Worm (Caenorhabditis elegans) whole organism, L1 larva: ENCODE data around the gene sftb-2.

Experiments
- F16B12.6 ChIP-seq: fragments of 150-350 bp; optimal IDR thresholded peaks from 2 replicates; lab custom pipeline; 2014; ENCODE audit warnings: missing biosample characterization, missing genetic modification characterization
- ces-1 ChIP-seq: fragments of 150-350 bp; optimal IDR thresholded peaks from 2 replicates; lab custom pipeline; 2014; ENCODE audit warnings: missing biosample characterization, missing genetic modification reagents, missing genetic modification characterization
- dsc-1 ChIP-seq: sonication (generic microtip); optimal IDR thresholded peaks from 2 replicates; lab custom pipeline; 2016; ENCODE audit warnings: mild to moderate bottlenecking, missing genetic modification characterization, missing compliant biosample characterization
- elt-2 ChIP-seq: sonication (generic microtip); optimal IDR thresholded peaks from 2 replicates; lab custom pipeline; 2016; ENCODE audit warnings: missing genetic modification characterization, mild to moderate bottlenecking, inconsistent platforms, missing compliant biosample characterization, missing genetic modification reagents
- nhr-77 ChIP-seq: fragments of 150-350 bp; optimal IDR thresholded peaks from 2 replicates; lab custom pipeline; 2014; ENCODE audit warnings: missing biosample characterization, missing genetic modification characterization
- unc-62 ChIP-seq: fragments of 150-350 bp; optimal IDR thresholded peaks from 2 replicates; lab custom pipeline; 2014; ENCODE audit warnings: missing biosample characterization, missing genetic modification reagents, missing genetic modification characterization
- zag-1 ChIP-seq: fragments of 150-350 bp; optimal IDR thresholded peaks from 2 replicates; lab custom pipeline; 2014; ENCODE audit warnings: missing biosample characterization, missing genetic modification characterization

ce11 chrV:172110-172509 is 44.1 kb downstream of the sftb-2 start, which contains the start of gene cfap-36:
- TF ChIP-seq elt-2 (tag; lab: Kevin White, UChicago) (no peak), F16B12.6 (no peak), dsc-1 (tag; lab: Kevin White, UChicago) (no peak), nhr-77 (tag; lab: Kevin White, UChicago) (no peak), unc-62 (GFP tag; lab: Kevin White, UChicago) (no peak), ces-1 (GFP tag; lab: Kevin White, UChicago) (no peak), zag-1 (tag; lab: Kevin White, UChicago) (no peak)
